Fruit fly (Drosophila melanogaster) whole organism, embryonic: ENCODE results near the gene CG16965.

ENCODE experiments used
- B-H1 ChIP-seq: fragments of 200-800 bp; sonication (Bioruptor generic); IDR thresholded peaks from 3 replicates; pipeline ENCODE4 v1.3.6; 2022; ENCODE audit warnings: missing biosample characterization, missing genetic modification characterization
- BEAF-32 ChIP-seq: fragments of 200-800 bp; sonication (Bioruptor generic); optimal IDR thresholded peaks from 3 replicates; lab custom pipeline; 2017; ENCODE audit warnings: missing biosample characterization, missing genetic modification characterization, mild to moderate bottlenecking, moderate library complexity, missing genetic modification reagents
- CG1024 ChIP-seq: fragments of 200-800 bp; sonication (Bioruptor generic); IDR thresholded peaks from 2 replicates; pipeline ENCODE4 v1.3.6; 2022; ENCODE audit warnings: missing biosample characterization, missing genetic modification characterization
- CG10654 ChIP-seq: fragments of 200-800 bp; sonication (Bioruptor generic); optimal IDR thresholded peaks from 2 replicates; lab custom pipeline; 2016; ENCODE audit warnings: missing biosample characterization, missing genetic modification characterization
- CG15269 ChIP-seq: fragments of 200-800 bp; sonication (Bioruptor generic); optimal IDR thresholded peaks from 2 replicates; lab custom pipeline; 2018; ENCODE audit warnings: missing biosample characterization, mild to moderate bottlenecking, missing genetic modification characterization, moderate library complexity
- CG16863 ChIP-seq: fragments of 200-800 bp; sonication (Bioruptor generic); optimal IDR thresholded peaks from 3 replicates; lab custom pipeline; 2016; ENCODE audit warnings: missing biosample characterization, missing genetic modification characterization
- CG1792 ChIP-seq: fragments of 200-800 bp; sonication (Bioruptor generic); optimal IDR thresholded peaks from 2 replicates; lab custom pipeline; 2016; ENCODE audit warnings: missing biosample characterization, missing genetic modification characterization
- CG18619 ChIP-seq: fragments of 200-800 bp; sonication (Bioruptor generic); optimal IDR thresholded peaks from 3 replicates; lab custom pipeline; 2017; ENCODE audit warnings: missing biosample characterization, mild to moderate bottlenecking, missing genetic modification characterization
- CG2120 ChIP-seq: fragments of 200-800 bp; sonication (Bioruptor generic); optimal IDR thresholded peaks from 3 replicates; lab custom pipeline; 2016; ENCODE audit warnings: missing biosample characterization, missing genetic modification characterization
- CG32532 ChIP-seq: fragments of 200-800 bp; sonication (Bioruptor generic); IDR thresholded peaks from 2 replicates; pipeline ENCODE4 v1.3.6; 2022; ENCODE audit warnings: missing biosample characterization, missing genetic modification characterization
- CG34224 ChIP-seq: fragments of 200-800 bp; sonication (Bioruptor generic); IDR thresholded peaks from 3 replicates; pipeline ENCODE4 v1.3.6; 2022; ENCODE audit warnings: missing biosample characterization, missing genetic modification characterization; ENCODE audit not compliant: partially characterized antibody
- CG8478 ChIP-seq: fragments of >200 bp; optimal IDR thresholded peaks from 2 replicates; lab custom pipeline; 2018
- CG8924 ChIP-seq: fragments of 200-800 bp; optimal IDR thresholded peaks from 3 replicates; lab custom pipeline; 2019; ENCODE audit warnings: missing biosample characterization, mild to moderate bottlenecking, missing genetic modification characterization, moderate library complexity
- CG9609 ChIP-seq: fragments of 200-800 bp; sonication (Bioruptor generic); optimal IDR thresholded peaks from 3 replicates; lab custom pipeline; 2016; ENCODE audit warnings: missing biosample characterization, missing genetic modification characterization
- CG9727 ChIP-seq: fragments of 200-800 bp; sonication (Bioruptor generic); optimal IDR thresholded peaks from 3 replicates; lab custom pipeline; 2017; ENCODE audit warnings: missing biosample characterization, mild to moderate bottlenecking, missing genetic modification characterization
- Deaf1 ChIP-seq: fragments of 200-800 bp; optimal IDR thresholded peaks from 3 replicates; lab custom pipeline; 2019; ENCODE audit warnings: missing biosample characterization, mild to moderate bottlenecking, missing genetic modification characterization, moderate library complexity
- Doc3 ChIP-seq: fragments of 200-800 bp; sonication (Bioruptor generic); IDR thresholded peaks from 3 replicates; pipeline ENCODE4 v1.3.6; 2022; ENCODE audit warnings: missing biosample characterization, missing genetic modification characterization; ENCODE audit not compliant: partially characterized antibody
- GATAe ChIP-seq: fragments of 200-800 bp; sonication (Bioruptor generic); conservative IDR thresholded peaks from 2 replicates; pipeline ENCODE4 v1.3.6; 2022; ENCODE audit warnings: missing biosample characterization, missing genetic modification characterization
- Hr51 ChIP-seq, 2 experiments: fragments of 200-800 bp; sonication (Bioruptor generic); optimal IDR thresholded peaks; 2 replicates in 1 of 2; 3 replicates in 1 of 2; lab custom pipeline; 2016 to 2018; ENCODE audit warnings: missing biosample characterization in 2 of 2, missing genetic modification characterization in 2 of 2, mild to moderate bottlenecking in 1 of 2, moderate library complexity in 1 of 2
- Lhr ChIP-seq: fragments of 200-800 bp; sonication (Bioruptor generic); optimal IDR thresholded peaks from 3 replicates; lab custom pipeline; 2017; ENCODE audit warnings: mild to moderate bottlenecking, missing biosample characterization, missing genetic modification reagents, missing genetic modification characterization
- Lim3 ChIP-seq: fragments of 200-800 bp; sonication (Bioruptor generic); IDR thresholded peaks from 2 replicates; pipeline ENCODE4 v1.3.6; 2022; ENCODE audit warnings: missing biosample characterization, missing genetic modification characterization
- Lpt ChIP-seq: fragments of >200 bp; optimal IDR thresholded peaks from 2 replicates; lab custom pipeline; 2018; ENCODE audit warnings: missing biosample characterization, missing genetic modification characterization
- MBD-R2 ChIP-seq: fragments of 200-800 bp; sonication (Bioruptor generic); IDR thresholded peaks from 2 replicates; pipeline ENCODE4 v1.3.6; 2022; ENCODE audit warnings: missing biosample characterization, missing genetic modification characterization
- MESR4 ChIP-seq: fragments of 200-800 bp; sonication (Bioruptor generic); optimal IDR thresholded peaks from 2 replicates; lab custom pipeline; 2018; ENCODE audit warnings: missing biosample characterization, mild to moderate bottlenecking, missing genetic modification characterization, moderate library complexity
- Scr ChIP-seq: fragments of 200-800 bp; sonication (Bioruptor generic); IDR thresholded peaks from 2 replicates; pipeline ENCODE4 v1.3.6; 2022; ENCODE audit warnings: missing biosample characterization, missing genetic modification characterization; ENCODE audit not compliant: partially characterized antibody
- Trl ChIP-seq, 3 experiments: fragments of >200 bp in 2 of 3; fragments of 200-800 bp in 1 of 3; sonication (Bioruptor generic) in 1 of 3; optimal IDR thresholded peaks; 2 replicates in 1 of 3; 3 replicates in 2 of 3; lab custom pipeline; 2016 to 2017; ENCODE audit warnings: missing biosample characterization in 1 of 3, missing genetic modification characterization in 1 of 3
- Xbp1 ChIP-seq: fragments of 200-800 bp; sonication (Bioruptor generic); optimal IDR thresholded peaks from 3 replicates; lab custom pipeline; 2016; ENCODE audit warnings: missing biosample characterization, mild to moderate bottlenecking, missing genetic modification characterization
- bcd ChIP-seq: fragments of 200-800 bp; sonication (Bioruptor generic); optimal IDR thresholded peaks from 2 replicates; lab custom pipeline; 2017; ENCODE audit warnings: missing biosample characterization, mild to moderate bottlenecking, missing genetic modification characterization
- br ChIP-seq: fragments of >200 bp; optimal IDR thresholded peaks from 2 replicates; lab custom pipeline; 2017
- chinmo ChIP-seq: fragments of 200-800 bp; sonication (Bioruptor generic); IDR thresholded peaks from 4 replicates; pipeline ENCODE4 v1.3.6; 2022; ENCODE audit warnings: missing biosample characterization, missing genetic modification characterization; ENCODE audit not compliant: partially characterized antibody
- crp ChIP-seq, 2 experiments: fragments of 200-800 bp; sonication (Bioruptor generic); optimal IDR thresholded peaks; 2 replicates in 1 of 2; 3 replicates in 1 of 2; lab custom pipeline; 2017; ENCODE audit warnings: missing biosample characterization in 2 of 2, missing genetic modification characterization in 2 of 2, mild to moderate bottlenecking in 1 of 2, moderate library complexity in 1 of 2
- da ChIP-seq: fragments of 200-800 bp; sonication (Bioruptor generic); optimal IDR thresholded peaks from 2 replicates; lab custom pipeline; 2016; ENCODE audit warnings: missing biosample characterization, missing genetic modification characterization
- dimm ChIP-seq: fragments of 200-800 bp; sonication (Bioruptor generic); IDR thresholded peaks from 2 replicates; pipeline ENCODE4 v1.3.6; 2022; ENCODE audit warnings: missing biosample characterization, missing genetic modification characterization
- dysf ChIP-seq: fragments of 200-800 bp; sonication (Bioruptor generic); IDR thresholded peaks from 3 replicates; pipeline ENCODE4 v1.3.6; 2022; ENCODE audit warnings: missing biosample characterization, missing genetic modification characterization
- eve ChIP-seq, 2 experiments: fragments of >200 bp; optimal IDR thresholded peaks; 2 replicates each; lab custom pipeline; 2017; ENCODE audit warnings: missing biosample characterization in 2 of 2, missing genetic modification characterization in 2 of 2
- fd3F ChIP-seq: fragments of 200-800 bp; sonication (Bioruptor generic); optimal IDR thresholded peaks from 2 replicates; lab custom pipeline; 2018; ENCODE audit warnings: missing biosample characterization, mild to moderate bottlenecking, missing genetic modification characterization, moderate library complexity
- gce ChIP-seq: fragments of 200-800 bp; sonication (Bioruptor generic); IDR thresholded peaks from 3 replicates; pipeline ENCODE4 v1.3.6; 2022; ENCODE audit warnings: missing biosample characterization, missing genetic modification characterization
- hkb ChIP-seq, 2 experiments: fragments of 200-800 bp in 1 of 2; fragments of >200 bp in 1 of 2; sonication (Bioruptor generic) in 1 of 2; IDR thresholded peaks in 1 of 2; optimal IDR thresholded peaks in 1 of 2; 2 replicates each; pipeline versions ENCODE4 v1.3.6 to Lab custom; 2017 to 2022; ENCODE audit warnings: missing biosample characterization in 1 of 2, missing genetic modification characterization in 1 of 2
- jigr1 ChIP-seq: fragments of 200-800 bp; sonication (Bioruptor generic); IDR thresholded peaks from 3 replicates; pipeline ENCODE4 v1.3.6; 2022; ENCODE audit warnings: missing biosample characterization, missing genetic modification characterization
- jumu ChIP-seq: fragments of 200-800 bp; sonication (Bioruptor generic); optimal IDR thresholded peaks from 3 replicates; lab custom pipeline; 2016; ENCODE audit warnings: missing biosample characterization, missing genetic modification characterization
- lilli ChIP-seq: fragments of 200-800 bp; sonication (Bioruptor generic); optimal IDR thresholded peaks from 3 replicates; lab custom pipeline; 2016; ENCODE audit warnings: missing biosample characterization, missing genetic modification characterization
- pb ChIP-seq: fragments of 200-800 bp; sonication (Bioruptor generic); optimal IDR thresholded peaks from 3 replicates; lab custom pipeline; 2016; ENCODE audit warnings: missing biosample characterization, missing genetic modification characterization
- psq ChIP-seq: fragments of 200-800 bp; sonication (Bioruptor generic); optimal IDR thresholded peaks from 2 replicates; lab custom pipeline; 2017; ENCODE audit warnings: missing biosample characterization, missing genetic modification characterization
- pzg ChIP-seq: fragments of 200-800 bp; sonication (Bioruptor generic); optimal IDR thresholded peaks from 3 replicates; lab custom pipeline; 2018; ENCODE audit warnings: missing biosample characterization, mild to moderate bottlenecking, missing genetic modification characterization, moderate library complexity
- trh ChIP-seq: fragments of 200-800 bp; sonication (Bioruptor generic); optimal IDR thresholded peaks from 2 replicates; lab custom pipeline; 2016; ENCODE audit warnings: missing biosample characterization, missing genetic modification characterization
- vvl ChIP-seq: fragments of 200-800 bp; sonication (Bioruptor generic); IDR thresholded peaks from 2 replicates; pipeline ENCODE4 v1.3.6; 2022; ENCODE audit warnings: missing biosample characterization, missing genetic modification characterization
- wdn ChIP-seq: fragments of 200-800 bp; sonication (Bioruptor generic); IDR thresholded peaks from 2 replicates; pipeline ENCODE4 v1.3.6; 2022; ENCODE audit warnings: missing biosample characterization, missing genetic modification characterization

Gene CG16965

DNA sequence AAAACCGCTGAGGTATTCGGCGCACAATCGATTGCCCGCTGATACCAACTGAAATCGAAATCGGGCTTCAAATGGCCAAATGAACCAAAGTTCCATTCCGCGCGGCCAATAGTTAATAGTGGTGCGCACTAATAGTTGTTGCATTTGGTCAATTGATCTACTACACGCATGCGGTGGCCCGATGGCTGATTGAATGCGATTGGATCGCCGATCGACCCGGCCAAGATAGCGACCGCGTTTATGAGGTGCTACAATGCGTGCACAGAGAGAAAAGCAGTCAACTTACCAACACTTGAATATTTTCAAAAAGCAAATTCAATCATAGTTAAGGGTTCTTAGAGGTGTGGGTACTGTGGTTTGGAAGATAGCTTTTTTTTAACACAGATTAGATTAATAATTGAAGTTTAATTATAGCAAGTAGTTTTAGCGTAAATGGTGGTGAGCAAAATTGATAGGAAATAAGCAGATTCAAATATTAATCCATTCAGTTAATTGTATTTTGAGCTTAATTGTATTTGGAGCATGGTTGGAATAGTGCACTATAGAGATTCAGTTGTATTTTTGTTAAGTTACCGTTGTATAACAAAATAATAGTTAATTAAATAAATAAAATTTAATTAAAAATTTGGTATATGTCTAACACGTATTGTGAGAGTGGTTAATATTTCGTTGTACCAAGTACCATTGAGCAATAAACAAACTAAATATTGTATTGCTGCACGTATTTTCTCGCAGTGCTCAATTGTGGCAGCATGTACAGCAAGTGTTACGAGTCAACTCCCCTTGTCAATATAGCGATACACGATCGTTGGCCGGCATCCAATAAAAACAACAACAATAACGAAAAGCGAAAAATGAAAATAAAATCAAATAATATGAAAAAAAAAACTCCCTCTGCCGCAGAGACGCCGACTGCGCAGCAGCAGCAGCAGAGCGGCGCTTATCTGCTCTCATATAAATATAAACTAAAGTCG, 45.4 kb downstream of the CG16965 start (continued):
- peak; percentile 78 for TF ChIP-seq CG8924 (tag; lab: Kevin White, UChicago)
- peak in 1 of 2 experiments; percentile 75 for TF ChIP-seq Hr51 (GFP tag; optimal IDR thresholded peaks at IDR 0.05; lab: Kevin White, UChicago)
- TF ChIP-seq dimm (GFP tag; lab: Robert Waterston, UW), result peak; percentile 13; the same call in 1 of the 2 replicates
- TF ChIP-seq Xbp1 (GFP tag; lab: Kevin White, UChicago), result peak; percentile 61
- TF ChIP-seq wdn, result no peak
- TF ChIP-seq jumu (GFP tag; lab: Kevin White, UChicago), result peak; percentile 5
- peak; percentile 53 for TF ChIP-seq CG32532
- TF ChIP-seq jigr1 (GFP tag; lab: Robert Waterston, UW), result no peak
- TF ChIP-seq Trl (optimal IDR thresholded peaks at IDR 0.05; lab: Kevin White, UChicago), result no peak
- no peak for TF ChIP-seq Trl (GFP tag; optimal IDR thresholded peaks at IDR 0.05; lab: Kevin White, UChicago)
- TF ChIP-seq MESR4 (GFP tag; lab: Kevin White, UChicago), result no peak
- peak; percentile 8 for TF ChIP-seq Deaf1 (tag; lab: Kevin White, UChicago)
- TF ChIP-seq Doc3 (GFP tag; lab: Robert Waterston, UW), result 0 out of 3 replicates have a peak, but pooled peaks have one; percentile 21
- TF ChIP-seq CG34224 (GFP tag; lab: Robert Waterston, UW), result no peak
- no peak for TF ChIP-seq CG8478 (lab: Kevin White, UChicago)
- TF ChIP-seq CG9727 (GFP tag; lab: Kevin White, UChicago), result peak; percentile 77
- no peak; the same call in 1 of the 2 replicates for TF ChIP-seq CG1024 (GFP tag; lab: Robert Waterston, UW)
- TF ChIP-seq Lhr (GFP tag; lab: Kevin White, UChicago), result peak; percentile 8
- TF ChIP-seq CG10654 (GFP tag; lab: Kevin White, UChicago), result peak; percentile 34
- peak; percentile 31 for TF ChIP-seq trh (GFP tag; lab: Kevin White, UChicago)
- no peak for TF ChIP-seq GATAe (GFP tag; lab: Robert Waterston, UW)
- TF ChIP-seq Lim3, result peak; percentile 35; the same call in 1 of the 2 replicates
- no peak for TF ChIP-seq pb
- TF ChIP-seq gce (GFP tag; lab: Robert Waterston, UW), result 0 out of 3 replicates have a peak, but pooled peaks have one; percentile 10
- no peak for TF ChIP-seq Scr (GFP tag; lab: Robert Waterston, UW)
- TF ChIP-seq B-H1 (GFP tag; lab: Robert Waterston, UW), result peak; percentile 20; the same call in 1 of the 3 replicates
- TF ChIP-seq chinmo, result 0 out of 4 replicates have a peak, but pooled peaks have one; percentile 64
- no peak; the same call in 1 of the 2 replicates for TF ChIP-seq vvl (GFP tag; lab: Robert Waterston, UW)
- peak; percentile 12 for TF ChIP-seq da (GFP tag; lab: Kevin White, UChicago)
- TF ChIP-seq bcd (GFP tag; lab: Kevin White, UChicago), result peak; percentile 60
- TF ChIP-seq pzg, result peak; percentile 3
- peak; percentile 16 for TF ChIP-seq BEAF-32 (GFP tag; lab: Kevin White, UChicago)
- TF ChIP-seq Lpt (GFP tag; lab: Kevin White, UChicago), result no peak
- TF ChIP-seq CG9609 (GFP tag; lab: Kevin White, UChicago), result peak; percentile 22
- TF ChIP-seq eve (GFP tag; optimal IDR thresholded peaks at IDR 0.05; lab: Kevin White, UChicago), result no peak
- peak; percentile 50 for TF ChIP-seq lilli
- TF ChIP-seq br (lab: Kevin White, UChicago), result no peak
- TF ChIP-seq CG1792 (GFP tag; lab: Kevin White, UChicago), result no peak
- no peak for TF ChIP-seq hkb (optimal IDR thresholded peaks at IDR 0.05; lab: Kevin White, UChicago)
- TF ChIP-seq hkb (GFP tag; IDR thresholded peaks at IDR 0.05; lab: Robert Waterston, UW), result 0 out of 2 replicates have a peak, but pooled peaks have one; percentile 21
- peak; percentile 70 for TF ChIP-seq CG15269 (tag; lab: Kevin White, UChicago)
- peak; percentile 15 for TF ChIP-seq CG16863
- peak; percentile 65 for TF ChIP-seq dysf (GFP tag; lab: Robert Waterston, UW)
- TF ChIP-seq psq (GFP tag; lab: Kevin White, UChicago), result no peak
- TF ChIP-seq CG2120 (GFP tag; lab: Kevin White, UChicago), result peak; percentile 33
- peak; percentile 79 for TF ChIP-seq CG18619 (GFP tag; lab: Kevin White, UChicago)
- no peak for TF ChIP-seq crp (GFP tag; optimal IDR thresholded peaks at IDR 0.05; lab: Kevin White, UChicago)
- peak; percentile 4 for TF ChIP-seq fd3F (GFP tag; lab: Kevin White, UChicago)
- TF ChIP-seq MBD-R2 (GFP tag; lab: Robert Waterston, UW), result no peak; the same call in 1 of the 2 replicates
